Worm (Caenorhabditis elegans) whole organism, L4 larva: ENCODE results near the gene B0361.3.
A peak's percentile ranks its signal among the peaks of the same experiment; 100 is the strongest.

Source experiments
- D1046.2 ChIP-seq: fragments of 200-800 bp; sonication (Bioruptor generic); IDR thresholded peaks from 2 replicates; pipeline ENCODE4 v1.3.6; 2022; ENCODE audit warnings: missing genetic modification characterization, missing compliant biosample characterization
- F10B5.3 ChIP-seq: sonication (generic microtip); optimal IDR thresholded peaks from 2 replicates; lab custom pipeline; 2016; ENCODE audit warnings: mild to moderate bottlenecking, missing genetic modification characterization, missing compliant biosample characterization
- F37D6.2 ChIP-seq: sonication (generic microtip); optimal IDR thresholded peaks from 2 replicates; lab custom pipeline; 2016; ENCODE audit warnings: mild to moderate bottlenecking, missing genetic modification characterization, missing compliant biosample characterization
- Y5F2A.4 ChIP-seq: fragments of 200-800 bp; sonication (Bioruptor generic); optimal IDR thresholded peaks from 2 replicates; lab custom pipeline; 2018; ENCODE audit warnings: mild to moderate bottlenecking, missing genetic modification characterization, missing compliant biosample characterization
- Y75B8A.6 ChIP-seq: fragments of 200-800 bp; sonication (Bioruptor generic); IDR thresholded peaks from 2 replicates; pipeline ENCODE4 v1.3.6; 2022; ENCODE audit warnings: missing genetic modification reagents, missing genetic modification characterization, missing compliant biosample characterization
- aha-1 ChIP-seq: fragments of 150-350 bp; peaks from one replicate; lab custom pipeline; 2014; ENCODE audit warnings: missing biosample characterization, missing genetic modification characterization
- ceh-28 ChIP-seq: fragments of 150-350 bp; optimal IDR thresholded peaks from 2 replicates; lab custom pipeline; 2014; ENCODE audit warnings: missing biosample characterization, missing genetic modification reagents, missing genetic modification characterization
- ceh-32 ChIP-seq: sonication (generic microtip); optimal IDR thresholded peaks from 2 replicates; lab custom pipeline; 2016; ENCODE audit warnings: mild to moderate bottlenecking, missing genetic modification characterization, missing compliant biosample characterization; ENCODE audit not compliant: poor library complexity
- ceh-62 ChIP-seq: sonication (generic microtip); optimal IDR thresholded peaks from 2 replicates; lab custom pipeline; 2017; ENCODE audit warnings: missing biosample characterization, missing genetic modification characterization
- daf-16 ChIP-seq, 3 experiments: sonication (generic microtip); optimal IDR thresholded peaks; 2 replicates each; lab custom pipeline; 2016 to 2017; ENCODE audit warnings: missing genetic modification characterization in 3 of 3, missing genetic modification reagents in 3 of 3, mild to moderate bottlenecking in 2 of 3, missing compliant biosample characterization in 2 of 3, missing biosample characterization in 1 of 3, moderate library complexity in 1 of 3
- dmd-6 ChIP-seq: fragments of 200-800 bp; sonication (Bioruptor generic); IDR thresholded peaks from 2 replicates; pipeline ENCODE4 v1.3.6; 2022; ENCODE audit warnings: missing genetic modification reagents, missing genetic modification characterization, missing compliant biosample characterization
- dve-1 ChIP-seq: sonication (generic microtip); optimal IDR thresholded peaks from 2 replicates; lab custom pipeline; 2017; ENCODE audit warnings: antibody characterized with exemption, mild to moderate bottlenecking, missing genetic modification characterization, missing compliant biosample characterization; ENCODE audit not compliant: insufficient read depth
- hlh-11 ChIP-seq: fragments of 200-800 bp; sonication (Bioruptor generic); optimal IDR thresholded peaks from 2 replicates; lab custom pipeline; 2018; ENCODE audit warnings: mild to moderate bottlenecking, missing genetic modification characterization, missing compliant biosample characterization
- hlh-30 ChIP-seq: sonication (generic microtip); optimal IDR thresholded peaks from 2 replicates; lab custom pipeline; 2017; ENCODE audit warnings: antibody characterized with exemption, mild to moderate bottlenecking, missing genetic modification characterization, missing compliant biosample characterization; ENCODE audit not compliant: insufficient read depth
- hmg-1.1 ChIP-seq: fragments of 200-800 bp; sonication (Bioruptor generic); IDR thresholded peaks from 2 replicates; pipeline ENCODE4 v1.3.6; 2022; ENCODE audit warnings: missing genetic modification reagents, missing genetic modification characterization, missing compliant biosample characterization
- lin-13 ChIP-seq: fragments of 150-350 bp; optimal IDR thresholded peaks from 2 replicates; lab custom pipeline; 2014; ENCODE audit warnings: missing biosample characterization, missing genetic modification reagents, missing genetic modification characterization
- lsy-2 ChIP-seq, 2 experiments: fragments of 150-350 bp in 1 of 2; sonication (generic microtip) in 1 of 2; optimal IDR thresholded peaks; 2 replicates each; lab custom pipeline; 2014 to 2017; ENCODE audit warnings: missing biosample characterization in 2 of 2, missing genetic modification characterization in 2 of 2
- mxl-3 ChIP-seq: fragments of 200-800 bp; sonication (Bioruptor generic); optimal IDR thresholded peaks from 2 replicates; lab custom pipeline; 2018; ENCODE audit warnings: mild to moderate bottlenecking, missing genetic modification characterization, missing compliant biosample characterization
- nhr-28 ChIP-seq: fragments of 150-350 bp; optimal IDR thresholded peaks from 2 replicates; lab custom pipeline; 2014; ENCODE audit warnings: missing biosample characterization, missing genetic modification characterization
- pha-4 ChIP-seq, 2 experiments: fragments of 150-350 bp in 1 of 2; fragments of 200-800 bp in 1 of 2; sonication (Bioruptor generic) in 1 of 2; IDR thresholded peaks in 1 of 2; optimal IDR thresholded peaks in 1 of 2; 2 replicates each; pipeline versions ENCODE4 v1.3.6 to Lab custom; 2014 to 2022; ENCODE audit warnings: missing genetic modification characterization in 2 of 2, missing genetic modification reagents in 2 of 2, missing biosample characterization in 1 of 2, missing compliant biosample characterization in 1 of 2
- php-3 ChIP-seq: fragments of 200-800 bp; sonication (Bioruptor generic); IDR thresholded peaks from 2 replicates; pipeline ENCODE4 v1.3.6; 2022; ENCODE audit warnings: missing genetic modification reagents, missing genetic modification characterization, missing compliant biosample characterization
- pqm-1 ChIP-seq: sonication (generic microtip); optimal IDR thresholded peaks from 2 replicates; lab custom pipeline; 2017; ENCODE audit warnings: missing biosample characterization, missing genetic modification characterization
- saeg-2 ChIP-seq: fragments of 200-800 bp; sonication (Bioruptor generic); IDR thresholded peaks from 2 replicates; pipeline ENCODE4 v1.3.6; 2022; ENCODE audit warnings: missing genetic modification reagents, missing genetic modification characterization, missing compliant biosample characterization
- snpc-1.2 ChIP-seq: fragments of 200-800 bp; sonication (Bioruptor generic); IDR thresholded peaks from 2 replicates; pipeline ENCODE4 v1.3.6; 2022; ENCODE audit warnings: missing genetic modification reagents, missing genetic modification characterization, missing compliant biosample characterization
- unc-130 ChIP-seq: sonication (generic microtip); optimal IDR thresholded peaks from 2 replicates; lab custom pipeline; 2016; ENCODE audit warnings: missing genetic modification reagents, missing genetic modification characterization, missing compliant biosample characterization
- unc-62 ChIP-seq, 3 experiments: fragments of 150-350 bp in 1 of 3; sonication (generic microtip); optimal IDR thresholded peaks in 2 of 3; peaks in 1 of 3; 1 replicate in 1 of 3; 2 replicates in 2 of 3; lab custom pipeline; 2014 to 2017; ENCODE audit warnings: missing biosample characterization in 3 of 3, missing genetic modification characterization in 3 of 3, missing genetic modification reagents in 3 of 3, missing genotype in 1 of 3
- zag-1 ChIP-seq: fragments of 150-350 bp; optimal IDR thresholded peaks from 2 replicates; lab custom pipeline; 2014; ENCODE audit warnings: missing biosample characterization, missing genetic modification characterization
- zfp-2 ChIP-seq: sonication (generic microtip); optimal IDR thresholded peaks from 2 replicates; lab custom pipeline; 2016; ENCODE audit warnings: mild to moderate bottlenecking, missing genetic modification characterization, missing compliant biosample characterization
- zfp-3 ChIP-seq: fragments of 200-800 bp; sonication (Bioruptor generic); conservative IDR thresholded peaks from 2 replicates; pipeline ENCODE4 v1.3.6; 2022; ENCODE audit warnings: missing genetic modification reagents, missing genetic modification characterization, missing compliant biosample characterization

B0361.3 gene

ce11 chrIII:7308600-7309109, 27.4 kb downstream of the B0361.3 start, which contains the start of gene acbp-4:
acbp-4 (minus strand) TSS chrIII:7309109.
- TF ChIP-seq unc-62 (GFP tag; optimal IDR thresholded peaks at IDR 0.05 in 1 of 2; lab: Kevin White, UChicago), result peak in 1 of 2 experiments; percentile 60
- TF ChIP-seq unc-62 (tag; optimal IDR thresholded peaks at IDR 0.05; lab: Kevin White, UChicago), result no peak
- TF ChIP-seq ceh-32, result no peak
- peak; percentile 38 for TF ChIP-seq ceh-28 (tag; lab: Kevin White, UChicago)

ce11 chrIII:7310662-7311340, 29.5 kb downstream of the B0361.3 start, which contains the start of the genes F56C9.6 and F56C9.3:
F56C9.6 (minus strand) TSS chrIII:7310773.
F56C9.3 (plus strand) TSS chrIII:7311290.
- TF ChIP-seq zag-1, result no peak
- TF ChIP-seq unc-130 (GFP tag; lab: Kevin White, UChicago), result peak; percentile 20

- TF ChIP-seq D1046.2 (no peak), Y75B8A.6 (GFP tag; lab: Robert Waterston, UW) (no peak), saeg-2 (GFP tag; lab: Robert Waterston, UW) (no peak), ceh-62 (tag; lab: Kevin White, UChicago) (no peak), aha-1 (tag; lab: Kevin White, UChicago) (peak; percentile 93), daf-16 (GFP tag; optimal IDR thresholded peaks at IDR 0.05; lab: Kevin White, UChicago) (no peak), daf-16 (tag; optimal IDR thresholded peaks at IDR 0.05; lab: Kevin White, UChicago) (no peak), mxl-3 (GFP tag; lab: Kevin White, UChicago) (no peak), unc-130 (GFP tag; lab: Kevin White, UChicago) (no peak), php-3 (no peak)
- TF ChIP-seq, all 104 proteins: peak for 1
Observed at ce11 chrIII:7314473-7314872, 33.2 kb downstream of the B0361.3 start.

ce11 chrIII:7314927-7315547, 33.8 kb downstream of the B0361.3 start, which contains the start of gene nspg-6:
nspg-6 (minus strand) TSS chrIII:7314977.
- TF ChIP-seq hlh-11 (tag; lab: Kevin White, UChicago) (peak; percentile 30), php-3 (peak; percentile 70; the same call in 1 of the 2 replicates), pqm-1 (peak; percentile 97), daf-16 (GFP tag; optimal IDR thresholded peaks at IDR 0.05; lab: Kevin White, UChicago) (no peak), daf-16 (tag; optimal IDR thresholded peaks at IDR 0.05; lab: Kevin White, UChicago) (peak; percentile 48), dmd-6 (GFP tag; lab: Robert Waterston, UW) (peak; percentile 66), zfp-2 (tag; lab: Kevin White, UChicago) (no peak), snpc-1.2 (GFP tag; lab: Robert Waterston, UW) (no peak), nhr-28 (tag; lab: Kevin White, UChicago) (peak; percentile 77), dve-1 (tag; lab: Kevin White, UChicago) (peak; percentile 39)

- TF ChIP-seq F10B5.3 (tag; lab: Kevin White, UChicago) (no peak), zfp-3 (no peak), daf-16 (GFP tag; optimal IDR thresholded peaks at IDR 0.05; lab: Kevin White, UChicago) (no peak), daf-16 (tag; optimal IDR thresholded peaks at IDR 0.05; lab: Kevin White, UChicago) (peak; percentile 45), unc-130 (GFP tag; lab: Kevin White, UChicago) (no peak), aha-1 (tag; lab: Kevin White, UChicago) (no peak), pqm-1 (peak; percentile 69), lin-13 (no peak), hlh-11 (tag; lab: Kevin White, UChicago) (peak; percentile 20), pha-4 (GFP tag; IDR thresholded peaks at IDR 0.05; lab: Robert Waterston, UW) (no peak), pha-4 (tag; optimal IDR thresholded peaks at IDR 0.05; lab: Kevin White, UChicago) (peak; percentile 77), F37D6.2 (tag; lab: Kevin White, UChicago) (no peak), dve-1 (tag; lab: Kevin White, UChicago) (peak; percentile 42), Y5F2A.4 (GFP tag; lab: Kevin White, UChicago) (no peak), mxl-3 (GFP tag; lab: Kevin White, UChicago) (no peak), saeg-2 (GFP tag; lab: Robert Waterston, UW) (no peak), hlh-30 (peak; percentile 23), unc-62 (GFP tag; optimal IDR thresholded peaks at IDR 0.05 in 1 of 2; lab: Kevin White, UChicago) (peak in 1 of 2 experiments; percentile 53), unc-62 (tag; optimal IDR thresholded peaks at IDR 0.05; lab: Kevin White, UChicago) (no peak), hmg-1.1 (GFP tag; lab: Robert Waterston, UW) (no peak), Y75B8A.6 (GFP tag; lab: Robert Waterston, UW) (no peak), lsy-2 (tag; optimal IDR thresholded peaks at IDR 0.05; lab: Kevin White, UChicago) (peak in 1 of 2 experiments; percentile 15)
Observed at ce11 chrIII:7317354-7317753, 36.1 kb downstream of the B0361.3 start.
